Fruit fly (Drosophila melanogaster) Kc167 (cell line): ENCODE results near the gene mTTF.

Source experiments
- Myc ChIP-seq: fragments of >200 bp; optimal IDR thresholded peaks from 2 replicates; lab custom pipeline; 2017; ENCODE audit warnings: missing external identifiers
- Sin3A ChIP-seq: fragments of >200 bp; optimal IDR thresholded peaks from 2 replicates; lab custom pipeline; 2018; ENCODE audit warnings: missing external identifiers
- h ChIP-seq: fragments of >200 bp; optimal IDR thresholded peaks from 3 replicates; lab custom pipeline; 2018; ENCODE audit warnings: missing external identifiers
- insv ChIP-seq: fragments of >200 bp; optimal IDR thresholded peaks from 3 replicates; lab custom pipeline; 2018; ENCODE audit warnings: missing external identifiers
- psq ChIP-seq: fragments of >200 bp; optimal IDR thresholded peaks from 2 replicates; lab custom pipeline; 2017; ENCODE audit warnings: missing external identifiers
- ttk ChIP-seq: sonication (Bioruptor generic); optimal IDR thresholded peaks from 2 replicates; lab custom pipeline; 2017; ENCODE audit warnings: missing external identifiers

The mTTF gene

dm6 chr2L:14356279-14356678, 7.7 kb upstream of the mTTF start:
- TF ChIP-seq insv (lab: Kevin White, UChicago) (no peak), ttk (lab: Kevin White, UChicago) (no peak), Myc (lab: Kevin White, UChicago) (no peak), h (no peak), Sin3A (lab: Kevin White, UChicago) (no peak), psq (no peak)

- TF ChIP-seq insv (lab: Kevin White, UChicago) (no peak), Sin3A (lab: Kevin White, UChicago) (no peak), psq (no peak), Myc (lab: Kevin White, UChicago) (no peak)
Observed at dm6 chr2L:14355852-14356174, 7.2 kb upstream of the mTTF start.

- TF ChIP-seq h (no peak), Sin3A (lab: Kevin White, UChicago) (no peak), insv (lab: Kevin White, UChicago) (no peak), Myc (lab: Kevin White, UChicago) (no peak), ttk (lab: Kevin White, UChicago) (no peak), psq (no peak)
Observed at dm6 chr2L:14355033-14355851, 6.7 kb upstream of the mTTF start, which contains the start of gene Rab14. TSS of gene Rab14 (plus strand) at chr2L:14355145.

DNA sequence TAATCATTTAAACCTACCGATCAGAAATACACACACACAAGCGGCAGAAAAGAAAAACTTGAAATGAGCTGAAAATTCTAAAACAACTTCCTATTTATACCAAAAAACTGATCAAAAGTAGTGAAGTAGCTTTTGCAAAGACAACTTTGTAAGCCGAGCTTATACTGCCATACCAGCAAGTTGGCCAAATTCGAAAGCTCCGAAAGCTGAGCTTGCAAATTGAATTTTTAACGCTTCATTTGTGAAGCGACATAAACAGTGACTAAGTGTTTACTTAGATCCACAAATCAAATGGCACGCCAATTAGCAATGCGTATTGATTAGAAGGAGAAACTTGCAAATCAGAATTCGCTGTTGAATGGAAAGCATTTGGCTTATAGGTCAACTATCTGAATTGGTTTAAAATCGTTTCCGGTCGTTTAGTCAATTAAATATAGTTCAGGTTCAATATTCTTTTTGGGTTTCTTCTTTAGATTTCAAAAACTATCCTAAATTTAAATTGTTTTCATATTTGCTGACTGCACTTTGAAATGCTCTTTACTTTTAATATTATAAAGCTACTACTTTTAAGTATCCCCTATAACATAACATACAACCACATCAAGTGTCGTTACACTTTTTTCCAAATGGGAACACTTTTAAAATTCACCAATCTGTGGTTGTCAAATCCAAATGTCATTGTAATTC, 3.0 kb upstream of the mTTF start, which contains the start of gene CG43052:
Gene CG43052, plus strand, starts transcription at position 637 of the 687 bp plus-strand sequence.
- no peak for TF ChIP-seq Sin3A (lab: Kevin White, UChicago)
- no peak for TF ChIP-seq psq
- TF ChIP-seq h = no peak
- no peak for TF ChIP-seq insv (lab: Kevin White, UChicago)
- TF ChIP-seq ttk (lab: Kevin White, UChicago) = no peak
- no peak for TF ChIP-seq Myc (lab: Kevin White, UChicago)

- no peak for TF ChIP-seq h
- no peak for TF ChIP-seq ttk (lab: Kevin White, UChicago)
- no peak for TF ChIP-seq Sin3A (lab: Kevin White, UChicago)
- TF ChIP-seq Myc (lab: Kevin White, UChicago) = no peak
- no peak for TF ChIP-seq psq
- TF ChIP-seq insv (lab: Kevin White, UChicago) = no peak
Observed at dm6 chr2L:14350587-14350986, 2.0 kb upstream of the mTTF start.

DNA sequence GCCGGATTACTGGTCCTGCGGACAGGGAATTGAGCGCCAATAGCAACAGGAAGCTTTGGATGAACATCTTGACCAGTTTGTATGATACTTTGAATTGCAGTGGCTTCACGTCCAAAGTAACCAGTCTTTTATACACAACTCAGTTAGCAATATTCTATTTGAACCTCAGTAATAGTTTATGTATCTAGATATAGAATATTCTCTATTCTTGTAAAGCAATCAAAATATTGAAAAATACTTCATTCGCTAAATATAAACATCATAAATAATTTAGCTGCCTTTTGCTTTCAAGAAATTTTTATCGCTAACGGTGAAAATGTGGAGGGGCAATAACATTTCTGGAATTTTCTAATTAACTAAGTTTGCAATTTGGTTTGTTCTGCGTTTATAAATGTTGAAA, 2.0 kb downstream of the mTTF start, which contains the start of gene Send2:
Gene Send2, minus strand, starts transcription at position 101 of the 400 bp plus-strand sequence.
- TF ChIP-seq psq (no peak), Myc (lab: Kevin White, UChicago) (no peak), insv (lab: Kevin White, UChicago) (no peak), h (no peak), Sin3A (lab: Kevin White, UChicago) (no peak), ttk (lab: Kevin White, UChicago) (no peak)

DNA sequence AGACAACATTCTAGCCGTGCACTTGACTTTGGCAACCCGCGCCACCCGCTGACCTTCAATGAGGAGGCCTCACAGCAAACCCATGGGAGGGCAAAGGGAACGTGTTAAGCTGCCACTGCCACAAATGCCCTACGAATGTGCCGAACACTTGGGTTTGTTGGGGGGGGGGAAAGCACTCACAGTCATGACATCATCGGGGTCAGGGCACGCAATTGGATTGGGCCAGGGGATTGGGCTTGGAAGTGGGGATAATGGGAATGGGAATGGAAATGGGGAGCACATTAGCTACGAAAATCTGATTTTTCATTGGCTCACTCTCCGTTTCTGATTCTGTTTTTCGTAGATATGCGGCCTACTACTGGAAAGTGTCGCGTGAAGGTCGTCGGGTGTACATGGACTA, 7.6 kb downstream of the mTTF start:
- TF ChIP-seq ttk (lab: Kevin White, UChicago) (no peak), psq (no peak), Myc (lab: Kevin White, UChicago) (no peak), insv (lab: Kevin White, UChicago) (no peak), Sin3A (lab: Kevin White, UChicago) (no peak), h (no peak)

DNA sequence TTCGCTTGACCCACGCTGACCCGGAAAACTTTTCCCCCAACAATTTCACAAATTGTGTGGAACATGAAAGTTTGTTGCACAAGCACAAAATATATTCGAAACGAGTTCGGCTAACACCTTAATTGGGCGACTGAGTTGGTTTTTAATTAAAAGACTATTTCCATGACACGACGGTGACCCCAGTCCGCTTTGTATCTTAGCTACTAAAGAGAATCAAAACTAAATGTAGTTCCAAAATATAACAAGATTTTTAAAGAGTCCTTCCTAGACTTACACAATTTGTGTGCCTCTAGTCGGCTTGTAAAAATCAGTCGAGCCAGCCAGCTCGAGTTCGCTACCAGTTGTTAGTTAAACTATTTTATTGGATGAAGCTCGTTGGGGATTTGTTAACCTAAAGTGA, 10.7 kb downstream of the mTTF start, which contains the start of gene CG15286:
Gene CG15286, plus strand, starts transcription at position 301 of the 400 bp plus-strand sequence.
- TF ChIP-seq insv (lab: Kevin White, UChicago) = no peak
- no peak for TF ChIP-seq Myc (lab: Kevin White, UChicago)
- TF ChIP-seq ttk (lab: Kevin White, UChicago) = no peak
- no peak for TF ChIP-seq psq
- no peak for TF ChIP-seq h
- TF ChIP-seq Sin3A (lab: Kevin White, UChicago) = no peak

DNA sequence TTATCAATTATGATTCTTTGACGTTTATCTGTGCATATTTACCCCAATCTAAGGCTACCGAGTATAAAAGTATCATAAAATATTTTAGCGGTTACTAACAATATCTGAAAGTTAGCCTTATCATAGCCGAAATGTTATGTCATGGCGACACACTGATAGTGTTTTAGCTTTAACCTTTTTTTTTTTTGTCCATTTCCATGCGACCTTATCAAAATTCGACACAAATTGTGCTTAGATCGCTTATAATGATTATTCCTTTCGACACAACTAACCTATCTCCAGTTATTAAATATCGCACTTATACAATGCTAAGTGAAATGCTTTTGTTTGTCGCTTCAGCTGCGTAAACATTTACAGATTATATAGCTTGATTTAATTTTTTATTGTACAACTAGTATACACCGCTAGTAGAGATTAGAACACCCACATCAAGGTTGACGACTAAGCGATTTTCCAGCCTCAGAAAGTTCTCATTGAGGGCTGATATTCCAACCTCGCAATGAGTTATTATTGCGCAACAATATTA, 12.2 kb downstream of the mTTF start:
- no peak for TF ChIP-seq insv (lab: Kevin White, UChicago)
- TF ChIP-seq h = no peak
- no peak for TF ChIP-seq psq
- TF ChIP-seq ttk (lab: Kevin White, UChicago) = no peak
- no peak for TF ChIP-seq Sin3A (lab: Kevin White, UChicago)
- no peak for TF ChIP-seq Myc (lab: Kevin White, UChicago)

- TF ChIP-seq ttk (lab: Kevin White, UChicago) = no peak
- no peak for TF ChIP-seq h
- no peak for TF ChIP-seq Sin3A (lab: Kevin White, UChicago)
- TF ChIP-seq psq = no peak
- TF ChIP-seq insv (lab: Kevin White, UChicago) = no peak
- TF ChIP-seq Myc (lab: Kevin White, UChicago) = no peak
Observed at dm6 chr2L:14333965-14334364, 14.6 kb downstream of the mTTF start, which contains the start of gene CG33090. TSS of gene CG33090 (plus strand) at chr2L:14334158.

- TF ChIP-seq Sin3A (lab: Kevin White, UChicago) = no peak
- no peak for TF ChIP-seq Myc (lab: Kevin White, UChicago)
- TF ChIP-seq psq = no peak
- no peak for TF ChIP-seq insv (lab: Kevin White, UChicago)
- no peak for TF ChIP-seq ttk (lab: Kevin White, UChicago)
- TF ChIP-seq h = no peak
Observed at dm6 chr2L:14319005-14319404, 29.6 kb downstream of the mTTF start.

DNA sequence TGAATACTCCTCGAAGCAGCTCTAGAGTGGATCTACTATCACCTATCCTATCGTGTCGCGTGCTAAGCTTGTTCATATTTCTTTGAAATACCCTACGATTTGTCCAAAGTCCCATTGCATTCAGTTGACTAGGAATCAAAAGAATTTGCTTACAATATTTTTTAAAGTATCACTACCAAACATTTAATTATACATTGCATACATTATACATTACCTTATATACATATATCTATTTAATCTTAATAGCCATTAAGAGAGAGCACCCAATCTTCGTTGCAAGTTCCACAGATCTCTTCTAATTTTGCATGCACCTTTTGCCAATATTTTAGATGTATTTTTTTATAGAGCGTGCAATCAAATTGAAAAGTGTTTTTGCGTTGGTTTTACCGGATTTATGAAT, 30.0 kb downstream of the mTTF start:
- TF ChIP-seq ttk (lab: Kevin White, UChicago) = no peak
- no peak for TF ChIP-seq insv (lab: Kevin White, UChicago)
- TF ChIP-seq Myc (lab: Kevin White, UChicago) = no peak
- TF ChIP-seq Sin3A (lab: Kevin White, UChicago) = no peak
- no peak for TF ChIP-seq h
- no peak for TF ChIP-seq psq
